Fruit fly (Drosophila melanogaster) whole organism, embryonic: ENCODE results near the gene Blimp-1.
A peak's percentile ranks its signal among the peaks of the same experiment; 100 is the strongest.

Experiments used
- Abd-B ChIP-seq: fragments of 200-800 bp; sonication (Bioruptor generic); optimal IDR thresholded peaks from 2 replicates; lab custom pipeline; 2018; ENCODE audit warnings: missing biosample characterization, mild to moderate bottlenecking, missing genetic modification characterization, moderate library complexity
- Asciz ChIP-seq: fragments of 200-800 bp; sonication (Bioruptor generic); optimal IDR thresholded peaks from 2 replicates; lab custom pipeline; 2017; ENCODE audit warnings: missing biosample characterization, mild to moderate bottlenecking, missing genetic modification characterization, missing genetic modification reagents
- Bgb ChIP-seq: fragments of 200-800 bp; sonication (Bioruptor generic); IDR thresholded peaks from 2 replicates; pipeline ENCODE4 v1.3.6; 2022; ENCODE audit warnings: missing biosample characterization, missing genetic modification characterization; ENCODE audit not compliant: partially characterized antibody
- Bteb2 ChIP-seq: fragments of 200-800 bp; sonication (Bioruptor generic); optimal IDR thresholded peaks from 2 replicates; lab custom pipeline; 2016; ENCODE audit warnings: missing biosample characterization, missing genetic modification characterization
- CG10209 ChIP-seq: fragments of 200-800 bp; sonication (Bioruptor generic); optimal IDR thresholded peaks from 3 replicates; lab custom pipeline; 2017; ENCODE audit warnings: missing biosample characterization, mild to moderate bottlenecking, missing genetic modification characterization, missing genetic modification reagents
- CG15073 ChIP-seq: fragments of 200-800 bp; sonication (Bioruptor generic); optimal IDR thresholded peaks from 2 replicates; lab custom pipeline; 2016; ENCODE audit warnings: missing biosample characterization, missing genetic modification characterization
- CG16863 ChIP-seq: fragments of 200-800 bp; sonication (Bioruptor generic); optimal IDR thresholded peaks from 3 replicates; lab custom pipeline; 2016; ENCODE audit warnings: missing biosample characterization, missing genetic modification characterization
- CG17612 ChIP-seq: fragments of 200-800 bp; sonication (Bioruptor generic); IDR thresholded peaks from 2 replicates; pipeline ENCODE4 v1.3.6; 2022; ENCODE audit warnings: missing biosample characterization, missing genetic modification characterization
- CG18011 ChIP-seq: fragments of 200-800 bp; sonication (Bioruptor generic); optimal IDR thresholded peaks from 2 replicates; lab custom pipeline; 2017; ENCODE audit warnings: missing biosample characterization, missing genetic modification characterization, mild to moderate bottlenecking, moderate library complexity, missing genotype
- CG2678 ChIP-seq: fragments of 200-800 bp; sonication (Bioruptor generic); optimal IDR thresholded peaks from 3 replicates; lab custom pipeline; 2019; ENCODE audit warnings: missing biosample characterization, mild to moderate bottlenecking, missing genetic modification characterization, moderate library complexity
- CG30020 ChIP-seq: fragments of 200-800 bp; optimal IDR thresholded peaks from 2 replicates; lab custom pipeline; 2019; ENCODE audit warnings: missing biosample characterization, mild to moderate bottlenecking, missing genetic modification characterization, moderate library complexity
- CG31224 ChIP-seq: fragments of 200-800 bp; sonication (Bioruptor generic); IDR thresholded peaks from 2 replicates; pipeline ENCODE4 v1.3.6; 2022; ENCODE audit warnings: missing biosample characterization, missing genetic modification characterization
- CG34224 ChIP-seq: fragments of 200-800 bp; sonication (Bioruptor generic); IDR thresholded peaks from 3 replicates; pipeline ENCODE4 v1.3.6; 2022; ENCODE audit warnings: missing biosample characterization, missing genetic modification characterization; ENCODE audit not compliant: partially characterized antibody
- CG34376 ChIP-seq: fragments of 200-800 bp; sonication (Bioruptor generic); optimal IDR thresholded peaks from 2 replicates; lab custom pipeline; 2018; ENCODE audit warnings: missing biosample characterization, mild to moderate bottlenecking, missing genetic modification characterization
- CG8281 ChIP-seq: fragments of 200-800 bp; sonication (Bioruptor generic); optimal IDR thresholded peaks from 2 replicates; lab custom pipeline; 2018; ENCODE audit warnings: missing biosample characterization, mild to moderate bottlenecking, missing genetic modification characterization, moderate library complexity
- Camta ChIP-seq: fragments of 200-800 bp; sonication (Bioruptor generic); optimal IDR thresholded peaks from 2 replicates; lab custom pipeline; 2016; ENCODE audit warnings: missing biosample characterization, missing genetic modification characterization
- CoRest ChIP-seq: fragments of 200-800 bp; sonication (Bioruptor generic); optimal IDR thresholded peaks from 3 replicates; lab custom pipeline; 2018; ENCODE audit warnings: missing biosample characterization, mild to moderate bottlenecking, missing genetic modification characterization, moderate library complexity
- Ets65A ChIP-seq: fragments of 200-800 bp; sonication (Bioruptor generic); peaks from one replicate; lab custom pipeline; 2016; ENCODE audit warnings: missing biosample characterization, missing genetic modification characterization
- H2.0 ChIP-seq: fragments of 200-800 bp; sonication (Bioruptor generic); IDR thresholded peaks from 2 replicates; pipeline ENCODE4 v1.3.6; 2022; ENCODE audit warnings: missing biosample characterization, missing genetic modification characterization
- Hr3 ChIP-seq: fragments of 200-800 bp; sonication (Bioruptor generic); optimal IDR thresholded peaks from 3 replicates; lab custom pipeline; 2016; ENCODE audit warnings: missing biosample characterization, missing genetic modification characterization
- Hsf ChIP-seq: fragments of 200-800 bp; sonication (Bioruptor generic); optimal IDR thresholded peaks from 3 replicates; lab custom pipeline; 2016; ENCODE audit warnings: missing biosample characterization, missing genetic modification characterization
- Lhr ChIP-seq: fragments of 200-800 bp; sonication (Bioruptor generic); optimal IDR thresholded peaks from 3 replicates; lab custom pipeline; 2017; ENCODE audit warnings: mild to moderate bottlenecking, missing biosample characterization, missing genetic modification reagents, missing genetic modification characterization
- Lpt ChIP-seq: fragments of >200 bp; optimal IDR thresholded peaks from 2 replicates; lab custom pipeline; 2018; ENCODE audit warnings: missing biosample characterization, missing genetic modification characterization
- Neu2 ChIP-seq: fragments of 200-800 bp; sonication (Bioruptor generic); optimal IDR thresholded peaks from 3 replicates; lab custom pipeline; 2016; ENCODE audit warnings: missing biosample characterization, missing genetic modification characterization, borderline replicate concordance
- Pdp1 ChIP-seq, 2 experiments: fragments of 200-800 bp; sonication (Bioruptor generic); optimal IDR thresholded peaks; 3 replicates each; lab custom pipeline; 2016; ENCODE audit warnings: missing biosample characterization in 2 of 2, missing genetic modification characterization in 2 of 2, mild to moderate bottlenecking in 1 of 2, moderate library complexity in 1 of 2
- Rx ChIP-seq: fragments of 200-800 bp; sonication (Bioruptor generic); IDR thresholded peaks from 2 replicates; pipeline ENCODE4 v1.3.6; 2022; ENCODE audit warnings: missing biosample characterization, missing genetic modification characterization
- Spps ChIP-seq: fragments of 200-800 bp; sonication (Bioruptor generic); optimal IDR thresholded peaks from 2 replicates; lab custom pipeline; 2018; ENCODE audit warnings: missing biosample characterization, mild to moderate bottlenecking, missing genetic modification characterization
- Xrp1 ChIP-seq: fragments of 200-800 bp; sonication (Bioruptor generic); IDR thresholded peaks from 2 replicates; pipeline ENCODE4 v1.3.6; 2022; ENCODE audit warnings: missing biosample characterization, missing genetic modification characterization
- al ChIP-seq: fragments of 200-800 bp; sonication (Bioruptor generic); IDR thresholded peaks from 2 replicates; pipeline ENCODE4 v1.3.6; 2022; ENCODE audit warnings: missing biosample characterization, missing genetic modification characterization
- ato ChIP-seq: fragments of 200-800 bp; sonication (Bioruptor generic); IDR thresholded peaks from 2 replicates; pipeline ENCODE4 v1.3.6; 2022; ENCODE audit warnings: missing biosample characterization, missing genetic modification characterization; ENCODE audit not compliant: partially characterized antibody
- bsh ChIP-seq, 2 experiments: fragments of 200-800 bp; sonication (Bioruptor generic); optimal IDR thresholded peaks; 2 replicates each; lab custom pipeline; 2017 to 2018; ENCODE audit warnings: mild to moderate bottlenecking in 2 of 2, missing biosample characterization in 2 of 2, missing genetic modification characterization in 2 of 2, moderate library complexity in 1 of 2
- crp ChIP-seq, 2 experiments: fragments of 200-800 bp; sonication (Bioruptor generic); optimal IDR thresholded peaks; 2 replicates in 1 of 2; 3 replicates in 1 of 2; lab custom pipeline; 2017; ENCODE audit warnings: missing biosample characterization in 2 of 2, missing genetic modification characterization in 2 of 2, mild to moderate bottlenecking in 1 of 2, moderate library complexity in 1 of 2
- exex ChIP-seq: fragments of 200-800 bp; sonication (Bioruptor generic); optimal IDR thresholded peaks from 4 replicates; lab custom pipeline; 2018; ENCODE audit warnings: missing biosample characterization, mild to moderate bottlenecking, missing genetic modification characterization, moderate library complexity
- gcm2 ChIP-seq: fragments of 200-800 bp; sonication (Bioruptor generic); optimal IDR thresholded peaks from 2 replicates; lab custom pipeline; 2016; ENCODE audit warnings: missing biosample characterization, missing genetic modification characterization
- jigr1 ChIP-seq: fragments of 200-800 bp; sonication (Bioruptor generic); IDR thresholded peaks from 3 replicates; pipeline ENCODE4 v1.3.6; 2022; ENCODE audit warnings: missing biosample characterization, missing genetic modification characterization
- kah ChIP-seq: fragments of 200-800 bp; sonication (Bioruptor generic); optimal IDR thresholded peaks from 2 replicates; lab custom pipeline; 2018; ENCODE audit warnings: missing biosample characterization, mild to moderate bottlenecking, missing genetic modification characterization
- kni ChIP-seq: fragments of 200-800 bp; sonication (Bioruptor generic); optimal IDR thresholded peaks from 3 replicates; lab custom pipeline; 2017; ENCODE audit warnings: mild to moderate bottlenecking, missing biosample characterization, missing genetic modification reagents, missing genetic modification characterization
- luna ChIP-seq: fragments of 200-800 bp; sonication (Bioruptor generic); optimal IDR thresholded peaks from 2 replicates; lab custom pipeline; 2016; ENCODE audit warnings: missing biosample characterization, missing genetic modification characterization
- mirr ChIP-seq: fragments of 200-800 bp; sonication (Bioruptor generic); optimal IDR thresholded peaks from 3 replicates; lab custom pipeline; 2018; ENCODE audit warnings: missing biosample characterization, mild to moderate bottlenecking, missing genetic modification characterization
- otp ChIP-seq: fragments of 200-800 bp; sonication (Bioruptor generic); IDR thresholded peaks from 3 replicates; pipeline ENCODE4, ENCODE4 v1.3.6; 2022; ENCODE audit warnings: missing biosample characterization, missing genetic modification characterization
- phol ChIP-seq: fragments of 200-800 bp; sonication (Bioruptor generic); optimal IDR thresholded peaks from 3 replicates; lab custom pipeline; 2018; ENCODE audit warnings: missing biosample characterization, mild to moderate bottlenecking, missing genetic modification characterization, moderate library complexity
- pzg ChIP-seq: fragments of 200-800 bp; sonication (Bioruptor generic); optimal IDR thresholded peaks from 3 replicates; lab custom pipeline; 2018; ENCODE audit warnings: missing biosample characterization, mild to moderate bottlenecking, missing genetic modification characterization, moderate library complexity
- row ChIP-seq: fragments of 200-800 bp; sonication (Bioruptor generic); IDR thresholded peaks from 3 replicates; pipeline ENCODE4 v1.3.6; 2022; ENCODE audit warnings: missing biosample characterization, missing genetic modification characterization
- run ChIP-seq: fragments of 200-800 bp; sonication (Bioruptor generic); optimal IDR thresholded peaks from 3 replicates; lab custom pipeline; 2018; ENCODE audit warnings: missing biosample characterization, mild to moderate bottlenecking, missing genetic modification characterization
- scrt ChIP-seq: fragments of 200-800 bp; sonication (Bioruptor generic); optimal IDR thresholded peaks from 2 replicates; lab custom pipeline; 2018; ENCODE audit warnings: missing biosample characterization, mild to moderate bottlenecking, missing genetic modification characterization, moderate library complexity
- sens ChIP-seq: fragments of 200-800 bp; sonication (Bioruptor generic); peaks from one replicate; lab custom pipeline; 2016; ENCODE audit warnings: missing biosample characterization, missing genetic modification characterization
- tgo ChIP-seq: fragments of 200-800 bp; sonication (Bioruptor generic); IDR thresholded peaks from 3 replicates; pipeline ENCODE4 v1.3.6; 2022; ENCODE audit warnings: missing biosample characterization, missing genetic modification characterization
- tx ChIP-seq: fragments of 200-800 bp; sonication (Bioruptor generic); optimal IDR thresholded peaks from 2 replicates; lab custom pipeline; 2016; ENCODE audit warnings: missing biosample characterization, missing genetic modification characterization
- usp ChIP-seq: fragments of >200 bp; optimal IDR thresholded peaks from 2 replicates; lab custom pipeline; 2017; ENCODE audit warnings: missing biosample characterization, missing genetic modification characterization
- z ChIP-seq: fragments of 200-800 bp; sonication (Bioruptor generic); IDR thresholded peaks from 3 replicates; pipeline ENCODE4 v1.3.6; 2022; ENCODE audit warnings: missing biosample characterization, missing genetic modification characterization
- zen2 ChIP-seq: fragments of 200-800 bp; sonication (Bioruptor generic); IDR thresholded peaks from 3 replicates; pipeline ENCODE4 v1.3.6; 2022; ENCODE audit warnings: missing biosample characterization, missing genetic modification characterization; ENCODE audit not compliant: partially characterized antibody
- zfh1 ChIP-seq: fragments of 200-800 bp; sonication (Bioruptor generic); IDR thresholded peaks from 3 replicates; pipeline ENCODE4 v1.3.6; 2022; ENCODE audit warnings: missing biosample characterization, missing genetic modification characterization

Gene Blimp-1

DNA sequence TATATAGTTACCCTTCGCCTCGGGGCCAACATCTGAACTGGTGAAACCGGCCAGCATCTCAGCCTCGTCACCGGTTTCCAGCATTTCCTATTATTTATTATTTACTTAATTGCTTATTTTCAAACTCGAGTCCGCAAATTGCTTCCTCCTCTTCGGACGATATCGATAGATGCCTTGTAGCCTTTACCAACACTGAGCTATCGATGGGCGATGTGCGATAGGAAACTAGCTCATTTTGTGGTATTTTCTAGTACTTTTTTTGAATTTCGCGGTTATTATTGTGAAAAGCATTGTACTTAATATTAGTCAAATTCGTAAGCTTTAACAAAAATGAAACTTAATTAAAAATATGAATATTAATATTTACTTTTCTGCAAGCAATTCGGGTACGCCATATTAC, 31.3 kb downstream of the Blimp-1 start, which contains the start of gene Sse (continued):
- TF ChIP-seq row (GFP tag; lab: Robert Waterston, UW) (no peak; the same call in 2 of the 3 replicates), zen2 (GFP tag; lab: Robert Waterston, UW) (peak; percentile 84), CG30020 (no peak), jigr1 (GFP tag; lab: Robert Waterston, UW) (no peak), zfh1 (no peak), phol (peak; percentile 42), CG34376 (no peak), mirr (no peak), CG17612 (GFP tag; lab: Robert Waterston, UW) (no peak), run (tag; lab: Kevin White, UChicago) (no peak), gcm2 (GFP tag; lab: Kevin White, UChicago) (no peak), crp (GFP tag; optimal IDR thresholded peaks at IDR 0.05; lab: Kevin White, UChicago) (no peak), CoRest (tag; lab: Kevin White, UChicago) (no peak), z (GFP tag; lab: Robert Waterston, UW) (no peak), Xrp1 (GFP tag; lab: Robert Waterston, UW) (no peak), Abd-B (GFP tag; lab: Kevin White, UChicago) (no peak), exex (no peak), ato (GFP tag; lab: Robert Waterston, UW) (peak; percentile 58), otp (GFP tag; lab: Robert Waterston, UW) (no peak), usp (no peak), H2.0 (no peak), kah (no peak), Rx (GFP tag; lab: Robert Waterston, UW) (no peak), Ets65A (peak; percentile 95), pzg (GFP tag; lab: Kevin White, UChicago) (peak; percentile 90), Lpt (GFP tag; lab: Kevin White, UChicago) (no peak), Hsf (no peak), tx (no peak), Camta (GFP tag; lab: Kevin White, UChicago) (no peak), Neu2 (no peak), scrt (GFP tag; lab: Kevin White, UChicago) (no peak), tgo (no peak), CG31224 (no peak), CG16863 (GFP tag; lab: Kevin White, UChicago) (no peak), CG10209 (GFP tag; lab: Kevin White, UChicago) (no peak), Hr3 (GFP tag; lab: Kevin White, UChicago) (no peak), Bgb (peak; percentile 94), bsh (GFP tag; optimal IDR thresholded peaks at IDR 0.05; lab: Kevin White, UChicago) (no peak), Asciz (GFP tag; lab: Kevin White, UChicago) (no peak), sens (peak; percentile 77), Spps (tag; lab: Kevin White, UChicago) (no peak), Bteb2 (no peak), CG18011 (GFP tag; lab: Kevin White, UChicago) (no peak), Lhr (no peak), kni (GFP tag; lab: Kevin White, UChicago) (no peak), Pdp1 (GFP tag; optimal IDR thresholded peaks at IDR 0.05; lab: Kevin White, UChicago) (no peak), CG8281 (tag; lab: Kevin White, UChicago) (no peak), al (GFP tag; lab: Robert Waterston, UW) (no peak), luna (GFP tag; lab: Kevin White, UChicago) (no peak), CG15073 (GFP tag; lab: Kevin White, UChicago) (no peak), CG2678 (tag; lab: Kevin White, UChicago) (peak; percentile 17), CG34224 (peak; percentile 70)
